Worm (Caenorhabditis elegans) whole organism, mixed stage, embryonic: Measurements from ENCODE around the gene fbxb-16.

Source experiments
- M03D4.4 ChIP-seq: sonication (generic microtip); optimal IDR thresholded peaks from 2 replicates; lab custom pipeline; 2017; ENCODE audit warnings: mild to moderate bottlenecking, missing genetic modification characterization, missing compliant biosample characterization
- bed-3 ChIP-seq: fragments of 200-800 bp; sonication (Bioruptor generic); optimal IDR thresholded peaks from 3 replicates; lab custom pipeline; 2018; ENCODE audit warnings: mild to moderate bottlenecking, missing genetic modification characterization, moderate library complexity, missing compliant biosample characterization
- blmp-1 ChIP-seq: fragments of 150-350 bp; optimal IDR thresholded peaks from 2 replicates; lab custom pipeline; 2014; ENCODE audit warnings: missing biosample characterization, missing genetic modification characterization
- ceh-39 ChIP-seq: fragments of 150-350 bp; optimal IDR thresholded peaks from 2 replicates; lab custom pipeline; 2014; ENCODE audit warnings: missing biosample characterization, missing genetic modification characterization
- ceh-43 ChIP-seq: fragments of 200-800 bp; sonication (Bioruptor generic); optimal IDR thresholded peaks from 2 replicates; lab custom pipeline; 2018; ENCODE audit warnings: mild to moderate bottlenecking, missing genetic modification characterization, moderate library complexity, missing compliant biosample characterization
- ceh-83 ChIP-seq: fragments of 200-800 bp; sonication (Bioruptor generic); optimal IDR thresholded peaks from 2 replicates; lab custom pipeline; 2018; ENCODE audit warnings: mild to moderate bottlenecking, missing genetic modification characterization, missing compliant biosample characterization
- ces-1 ChIP-seq: fragments of 150-350 bp; optimal IDR thresholded peaks from 2 replicates; lab custom pipeline; 2014; ENCODE audit warnings: missing biosample characterization, missing genetic modification reagents, missing genetic modification characterization
- cnd-1 ChIP-seq: fragments of 200-800 bp; sonication (Bioruptor generic); optimal IDR thresholded peaks from 2 replicates; lab custom pipeline; 2018; ENCODE audit warnings: mild to moderate bottlenecking, missing genetic modification characterization, missing compliant biosample characterization
- drap-1 ChIP-seq: fragments of 200-800 bp; sonication (Bioruptor generic); optimal IDR thresholded peaks from 3 replicates; lab custom pipeline; 2018; ENCODE audit warnings: mild to moderate bottlenecking, missing genetic modification characterization, missing compliant biosample characterization
- elt-1 ChIP-seq: sonication (generic microtip); optimal IDR thresholded peaks from 2 replicates; lab custom pipeline; 2017; ENCODE audit warnings: missing genetic modification characterization, mild to moderate bottlenecking, missing compliant biosample characterization, antibody characterized with exemption, moderate library complexity, borderline replicate concordance; ENCODE audit not compliant: insufficient read depth
- elt-3 ChIP-seq: fragments of 150-350 bp; optimal IDR thresholded peaks from 2 replicates; lab custom pipeline; 2014; ENCODE audit warnings: missing biosample characterization, missing genetic modification characterization
- flh-1 ChIP-seq: fragments of 200-800 bp; sonication (Bioruptor generic); optimal IDR thresholded peaks from 2 replicates; lab custom pipeline; 2018; ENCODE audit warnings: mild to moderate bottlenecking, missing genetic modification characterization, moderate library complexity, missing compliant biosample characterization
- ham-2 ChIP-seq: fragments of 200-800 bp; sonication (Bioruptor generic); optimal IDR thresholded peaks from 2 replicates; lab custom pipeline; 2018; ENCODE audit warnings: mild to moderate bottlenecking, missing genetic modification characterization, missing compliant biosample characterization
- hlh-1 ChIP-seq: fragments of 150-350 bp; optimal IDR thresholded peaks from 2 replicates; lab custom pipeline; 2014; ENCODE audit warnings: missing biosample characterization, missing genetic modification reagents, missing genetic modification characterization
- lin-13 ChIP-seq: fragments of 150-350 bp; optimal IDR thresholded peaks from 2 replicates; lab custom pipeline; 2014; ENCODE audit warnings: missing biosample characterization, missing genetic modification characterization
- lin-32 ChIP-seq: fragments of 200-800 bp; sonication (Bioruptor generic); optimal IDR thresholded peaks from 2 replicates; lab custom pipeline; 2018; ENCODE audit warnings: mild to moderate bottlenecking, missing genetic modification characterization, missing compliant biosample characterization
- lsy-2 ChIP-seq: fragments of 150-350 bp; optimal IDR thresholded peaks from 2 replicates; lab custom pipeline; 2014; ENCODE audit warnings: missing biosample characterization, missing genetic modification characterization
- mab-5 ChIP-seq: fragments of 150-350 bp; optimal IDR thresholded peaks from 2 replicates; lab custom pipeline; 2014; ENCODE audit warnings: missing biosample characterization, missing genetic modification characterization
- mep-1 ChIP-seq: fragments of 150-350 bp; optimal IDR thresholded peaks from 2 replicates; lab custom pipeline; 2017; ENCODE audit warnings: missing biosample characterization, missing genetic modification reagents, missing genetic modification characterization, inconsistent platforms
- nhr-12 ChIP-seq: fragments of 150-350 bp; optimal IDR thresholded peaks from 2 replicates; lab custom pipeline; 2014; ENCODE audit warnings: missing biosample characterization, missing genetic modification characterization
- nhr-2 ChIP-seq: fragments of 150-350 bp; optimal IDR thresholded peaks from 2 replicates; lab custom pipeline; 2014; ENCODE audit warnings: missing biosample characterization, missing genetic modification characterization
- nhr-28 ChIP-seq: fragments of 150-350 bp; optimal IDR thresholded peaks from 2 replicates; lab custom pipeline; 2014; ENCODE audit warnings: missing biosample characterization, missing genetic modification characterization
- nhr-76 ChIP-seq: sonication (generic microtip); optimal IDR thresholded peaks from 2 replicates; lab custom pipeline; 2017; ENCODE audit warnings: missing biosample characterization, missing genetic modification characterization
- pha-4 ChIP-seq: fragments of 150-350 bp; optimal IDR thresholded peaks from 2 replicates; lab custom pipeline; 2018; ENCODE audit warnings: missing biosample characterization, missing genetic modification reagents, missing genetic modification characterization
- sem-2 ChIP-seq: fragments of 200-800 bp; sonication (Bioruptor generic); optimal IDR thresholded peaks from 2 replicates; lab custom pipeline; 2018; ENCODE audit warnings: mild to moderate bottlenecking, missing genetic modification characterization, missing compliant biosample characterization
- snpc-4 ChIP-seq: fragments of 150-350 bp; optimal IDR thresholded peaks from 2 replicates; lab custom pipeline; 2014; ENCODE audit warnings: missing biosample characterization, missing genetic modification characterization
- sptf-1 ChIP-seq: sonication (generic microtip); optimal IDR thresholded peaks from 2 replicates; lab custom pipeline; 2017; ENCODE audit warnings: mild to moderate bottlenecking, missing genetic modification characterization, moderate library complexity, missing compliant biosample characterization
- tbx-8 ChIP-seq: fragments of 200-800 bp; sonication (Bioruptor generic); optimal IDR thresholded peaks from 2 replicates; lab custom pipeline; 2018; ENCODE audit warnings: mild to moderate bottlenecking, missing genetic modification characterization, moderate library complexity, missing compliant biosample characterization
- unc-120 ChIP-seq: sonication (generic microtip); optimal IDR thresholded peaks from 2 replicates; lab custom pipeline; 2017; ENCODE audit warnings: missing genetic modification characterization, missing compliant biosample characterization; ENCODE audit not compliant: poor library complexity, severe bottlenecking
- unc-39 ChIP-seq: fragments of 150-350 bp; optimal IDR thresholded peaks from 2 replicates; lab custom pipeline; 2014; ENCODE audit warnings: missing biosample characterization, missing genetic modification characterization
- unc-62 ChIP-seq: fragments of 150-350 bp; optimal IDR thresholded peaks from 2 replicates; lab custom pipeline; 2014; ENCODE audit warnings: missing biosample characterization, missing genetic modification reagents, missing genetic modification characterization
- zip-8 ChIP-seq: fragments of 150-350 bp; optimal IDR thresholded peaks from 2 replicates; lab custom pipeline; 2014; ENCODE audit warnings: missing biosample characterization, missing genetic modification characterization
- ztf-11 ChIP-seq: fragments of 150-350 bp; optimal IDR thresholded peaks from 2 replicates; lab custom pipeline; 2014; ENCODE audit warnings: missing biosample characterization, missing genetic modification characterization

Gene fbxb-16

DNA sequence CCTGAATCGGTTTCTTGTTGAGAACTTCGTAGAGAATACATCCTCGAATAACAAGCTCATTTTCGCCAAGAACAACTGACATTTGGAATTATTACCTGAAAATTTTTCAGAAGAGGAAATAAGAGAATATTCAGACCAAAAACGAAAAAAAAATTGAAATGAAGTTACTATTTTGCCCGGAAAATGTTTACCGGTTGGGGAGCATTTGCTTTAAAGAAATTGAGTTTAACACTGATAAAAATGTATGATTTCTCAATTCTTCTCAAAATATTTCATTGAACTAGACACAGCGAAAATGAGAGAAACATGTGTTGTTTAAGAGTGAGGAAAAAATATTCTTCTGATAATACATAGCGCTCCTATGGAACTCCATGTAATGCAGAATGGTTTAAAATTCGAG is 35.3 kb downstream of the fbxb-16 start, which contains the start of gene fbxa-165:
Gene fbxa-165 (minus strand): TSS at position 101 of the 400 bp plus-strand sequence.
- TF ChIP-seq bed-3 (GFP tag; lab: Kevin White, UChicago) (no peak), hlh-1 (tag; lab: Kevin White, UChicago) (no peak), zip-8 (tag; lab: Kevin White, UChicago) (no peak), ham-2 (GFP tag; lab: Kevin White, UChicago) (no peak)

DNA sequence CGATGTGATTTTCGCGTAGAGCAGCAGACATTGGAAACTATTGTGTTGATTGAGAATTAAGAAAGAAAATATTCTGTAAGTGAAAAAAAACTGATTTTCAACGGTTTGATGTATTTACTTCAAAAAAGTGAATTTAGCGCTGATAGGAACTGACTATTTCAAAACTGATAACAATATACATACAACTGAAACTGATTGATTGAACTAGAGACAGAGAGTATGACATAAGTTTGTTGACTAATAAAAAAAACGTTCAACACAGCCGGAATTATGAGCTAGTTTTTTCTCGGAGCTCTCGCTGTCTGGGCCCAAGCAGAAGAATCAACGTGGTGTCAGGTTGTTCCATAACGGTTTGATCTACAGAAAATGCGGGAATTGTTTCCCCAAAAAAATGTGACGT is 37.7 kb downstream of the fbxb-16 start, which contains the start of gene fbxa-164:
Gene fbxa-164 (minus strand): TSS at position 101 of the 400 bp plus-strand sequence.
- no peak for TF ChIP-seq flh-1 (GFP tag; lab: Kevin White, UChicago)
- TF ChIP-seq tbx-8 (GFP tag; lab: Kevin White, UChicago) = no peak
- TF ChIP-seq unc-39 (tag; lab: Kevin White, UChicago) = no peak
- no peak for TF ChIP-seq lsy-2 (tag; lab: Kevin White, UChicago)
- TF ChIP-seq blmp-1 (tag; lab: Kevin White, UChicago) = no peak
- TF ChIP-seq ceh-39 = no peak
- TF ChIP-seq pha-4 (tag; lab: Kevin White, UChicago) = no peak
- no peak for TF ChIP-seq sem-2 (GFP tag; lab: Kevin White, UChicago)
- TF ChIP-seq mep-1 (tag; lab: Kevin White, UChicago) = no peak
- no peak for TF ChIP-seq ceh-83 (GFP tag; lab: Kevin White, UChicago)
- TF ChIP-seq elt-1 (tag; lab: Kevin White, UChicago) = no peak
- no peak for TF ChIP-seq ztf-11 (tag; lab: Kevin White, UChicago)
- no peak for TF ChIP-seq ceh-43 (GFP tag; lab: Kevin White, UChicago)
- no peak for TF ChIP-seq drap-1 (GFP tag; lab: Kevin White, UChicago)
- TF ChIP-seq M03D4.4 (tag; lab: Kevin White, UChicago) = no peak
- TF ChIP-seq nhr-28 (tag; lab: Kevin White, UChicago) = no peak
- TF ChIP-seq elt-3 (tag; lab: Kevin White, UChicago) = no peak

DNA sequence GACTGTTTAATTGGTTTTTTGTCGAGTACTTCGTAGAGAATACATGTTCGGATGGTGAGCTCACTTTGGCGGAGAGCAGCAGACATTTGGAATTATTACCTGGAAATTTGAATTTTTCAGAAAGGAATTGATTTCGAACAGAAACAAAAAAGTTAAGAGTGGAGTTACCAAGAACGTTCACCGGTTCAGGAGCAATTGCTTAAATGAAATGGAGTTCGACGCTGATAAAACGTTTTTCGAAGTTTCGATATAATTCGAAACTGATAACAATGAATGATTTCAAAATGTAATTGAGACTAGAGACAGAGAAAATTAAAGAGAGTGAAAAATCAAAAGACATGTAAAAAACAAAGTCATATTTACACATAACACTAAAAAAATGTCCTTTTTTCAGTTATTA is 41.1 kb downstream of the fbxb-16 start, which contains the start of gene fbxa-163:
Gene fbxa-163 (minus strand): TSS at position 101 of the 400 bp plus-strand sequence.
- TF ChIP-seq nhr-76 (tag; lab: Kevin White, UChicago) (no peak), nhr-12 (tag; lab: Kevin White, UChicago) (no peak), nhr-28 (tag; lab: Kevin White, UChicago) (no peak), ceh-83 (GFP tag; lab: Kevin White, UChicago) (no peak), M03D4.4 (tag; lab: Kevin White, UChicago) (no peak), ceh-39 (no peak), elt-3 (tag; lab: Kevin White, UChicago) (no peak), lsy-2 (tag; lab: Kevin White, UChicago) (no peak), hlh-1 (tag; lab: Kevin White, UChicago) (no peak), ces-1 (no peak), mep-1 (tag; lab: Kevin White, UChicago) (no peak), snpc-4 (no peak), nhr-2 (tag; lab: Kevin White, UChicago) (no peak), elt-1 (tag; lab: Kevin White, UChicago) (no peak), lin-32 (GFP tag; lab: Kevin White, UChicago) (no peak), bed-3 (GFP tag; lab: Kevin White, UChicago) (no peak)

DNA sequence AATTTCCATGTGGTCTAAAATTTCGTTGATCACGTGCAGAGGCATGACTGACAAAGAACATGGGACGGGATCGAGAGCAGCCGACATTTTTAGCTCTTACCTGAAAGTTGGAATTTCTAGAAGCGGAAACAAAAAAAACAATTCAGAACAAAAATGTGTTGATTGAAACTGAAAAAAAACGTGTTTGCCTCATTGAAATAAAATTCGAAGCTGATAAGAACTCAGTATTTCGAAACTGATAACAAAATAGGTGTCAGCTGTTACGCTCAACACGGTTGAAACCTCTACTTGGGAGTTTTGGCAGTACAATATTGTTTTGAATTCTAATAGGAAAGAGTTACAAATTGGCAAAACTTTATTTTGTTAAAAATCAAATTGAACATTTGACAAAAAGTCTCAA is 42.8 kb downstream of the fbxb-16 start:
- TF ChIP-seq sptf-1 (tag; lab: Kevin White, UChicago) (no peak), lin-13 (no peak), mab-5 (tag; lab: Kevin White, UChicago) (no peak), unc-62 (no peak), drap-1 (GFP tag; lab: Kevin White, UChicago) (no peak), nhr-2 (tag; lab: Kevin White, UChicago) (no peak), nhr-28 (tag; lab: Kevin White, UChicago) (no peak), M03D4.4 (tag; lab: Kevin White, UChicago) (no peak), flh-1 (GFP tag; lab: Kevin White, UChicago) (no peak), snpc-4 (no peak), hlh-1 (tag; lab: Kevin White, UChicago) (no peak), ces-1 (no peak), cnd-1 (tag; lab: Kevin White, UChicago) (no peak), lsy-2 (tag; lab: Kevin White, UChicago) (no peak), ceh-39 (no peak), mep-1 (tag; lab: Kevin White, UChicago) (no peak), nhr-76 (tag; lab: Kevin White, UChicago) (no peak), unc-120 (tag; lab: Kevin White, UChicago) (no peak), ztf-11 (tag; lab: Kevin White, UChicago) (no peak), blmp-1 (tag; lab: Kevin White, UChicago) (no peak)
